Fruit fly (Drosophila melanogaster) whole organism, embryonic: ENCODE results near the gene CG42824.

Experiments used
- CG10209 ChIP-seq: fragments of 200-800 bp; sonication (Bioruptor generic); optimal IDR thresholded peaks from 3 replicates; lab custom pipeline; 2017; ENCODE audit warnings: missing biosample characterization, mild to moderate bottlenecking, missing genetic modification characterization, missing genetic modification reagents
- CG10366 ChIP-seq: fragments of 200-800 bp; sonication (Bioruptor generic); IDR thresholded peaks from 2 replicates; pipeline ENCODE4 v1.3.6; 2022; ENCODE audit warnings: missing biosample characterization, missing genetic modification characterization
- CG10565 ChIP-seq: fragments of 200-800 bp; sonication (Bioruptor generic); optimal IDR thresholded peaks from 3 replicates; lab custom pipeline; 2016; ENCODE audit warnings: missing biosample characterization, mild to moderate bottlenecking, missing genetic modification characterization
- CG10979 ChIP-seq: fragments of 200-800 bp; sonication (Bioruptor generic); optimal IDR thresholded peaks from 2 replicates; lab custom pipeline; 2018; ENCODE audit warnings: missing biosample characterization, mild to moderate bottlenecking, missing genetic modification characterization, moderate library complexity
- CG12769 ChIP-seq: fragments of 200-800 bp; sonication (Bioruptor generic); optimal IDR thresholded peaks from 2 replicates; lab custom pipeline; 2019; ENCODE audit warnings: missing biosample characterization, mild to moderate bottlenecking, missing genetic modification characterization, moderate library complexity
- CG13296 ChIP-seq: fragments of 200-800 bp; sonication (Bioruptor generic); optimal IDR thresholded peaks from 3 replicates; lab custom pipeline; 2018; ENCODE audit warnings: missing biosample characterization, mild to moderate bottlenecking, missing genetic modification characterization
- CG14710 ChIP-seq: fragments of 200-800 bp; sonication (Bioruptor generic); optimal IDR thresholded peaks from 3 replicates; lab custom pipeline; 2019; ENCODE audit warnings: missing biosample characterization, mild to moderate bottlenecking, missing genetic modification characterization, moderate library complexity
- CG16813 ChIP-seq: fragments of 200-800 bp; sonication (Bioruptor generic); IDR thresholded peaks from 3 replicates; pipeline ENCODE4 v1.3.6; 2022; ENCODE audit warnings: missing biosample characterization, missing genetic modification characterization; ENCODE audit not compliant: partially characterized antibody
- CG1832 ChIP-seq: fragments of 200-800 bp; sonication (Bioruptor generic); optimal IDR thresholded peaks from 2 replicates; lab custom pipeline; 2017; ENCODE audit warnings: missing biosample characterization, mild to moderate bottlenecking, missing genetic modification characterization, inconsistent platforms
- CG2116 ChIP-seq: fragments of 200-800 bp; sonication (Bioruptor generic); optimal IDR thresholded peaks from 3 replicates; lab custom pipeline; 2018; ENCODE audit warnings: missing biosample characterization, mild to moderate bottlenecking, missing genetic modification characterization
- CG30403 ChIP-seq: fragments of 200-800 bp; sonication (Bioruptor generic); optimal IDR thresholded peaks from 3 replicates; lab custom pipeline; 2016; ENCODE audit warnings: missing biosample characterization, missing genetic modification characterization
- CG3281 ChIP-seq: fragments of 200-800 bp; sonication (Bioruptor generic); optimal IDR thresholded peaks from 3 replicates; lab custom pipeline; 2017; ENCODE audit warnings: missing biosample characterization, mild to moderate bottlenecking, missing genetic modification characterization
- CG7556 ChIP-seq: fragments of 200-800 bp; sonication (Bioruptor generic); optimal IDR thresholded peaks from 2 replicates; lab custom pipeline; 2017; ENCODE audit warnings: missing biosample characterization, mild to moderate bottlenecking, missing genetic modification characterization
- CG8944 ChIP-seq: fragments of 200-800 bp; sonication (Bioruptor generic); optimal IDR thresholded peaks from 3 replicates; lab custom pipeline; 2016; ENCODE audit warnings: missing biosample characterization, missing genetic modification characterization
- CkIIα-i1 ChIP-seq: fragments of 200-800 bp; sonication (Bioruptor generic); IDR thresholded peaks from 2 replicates; pipeline ENCODE4 v1.3.6; 2022; ENCODE audit warnings: missing biosample characterization, missing genetic modification characterization
- Deaf1 ChIP-seq: fragments of 200-800 bp; optimal IDR thresholded peaks from 3 replicates; lab custom pipeline; 2019; ENCODE audit warnings: missing biosample characterization, mild to moderate bottlenecking, missing genetic modification characterization, moderate library complexity
- Fer3 ChIP-seq: fragments of 200-800 bp; sonication (Bioruptor generic); optimal IDR thresholded peaks from 2 replicates; lab custom pipeline; 2018; ENCODE audit warnings: missing biosample characterization, mild to moderate bottlenecking, missing genetic modification characterization, moderate library complexity
- H2.0 ChIP-seq: fragments of 200-800 bp; sonication (Bioruptor generic); IDR thresholded peaks from 2 replicates; pipeline ENCODE4 v1.3.6; 2022; ENCODE audit warnings: missing biosample characterization, missing genetic modification characterization
- HLH54F ChIP-seq: fragments of 200-800 bp; sonication (Bioruptor generic); optimal IDR thresholded peaks from 3 replicates; lab custom pipeline; 2016; ENCODE audit warnings: missing biosample characterization, missing genetic modification characterization
- Sox100B ChIP-seq: fragments of 200-800 bp; sonication (Bioruptor generic); optimal IDR thresholded peaks from 3 replicates; lab custom pipeline; 2018; ENCODE audit warnings: missing biosample characterization, mild to moderate bottlenecking, missing genetic modification characterization
- Ssrp ChIP-seq: fragments of 200-800 bp; sonication (Bioruptor generic); optimal IDR thresholded peaks from 2 replicates; lab custom pipeline; 2018; ENCODE audit warnings: missing biosample characterization, mild to moderate bottlenecking, missing genetic modification characterization, moderate library complexity
- crc ChIP-seq: fragments of 200-800 bp; sonication (Bioruptor generic); optimal IDR thresholded peaks from 2 replicates; lab custom pipeline; 2016; ENCODE audit warnings: missing biosample characterization, missing genetic modification characterization
- crol ChIP-seq: fragments of 200-800 bp; sonication (Bioruptor generic); IDR thresholded peaks from 2 replicates; pipeline ENCODE4 v1.3.6; 2022; ENCODE audit warnings: missing biosample characterization, missing genetic modification characterization
- dmrt99B ChIP-seq: fragments of 200-800 bp; sonication (Bioruptor generic); optimal IDR thresholded peaks from 2 replicates; lab custom pipeline; 2018; ENCODE audit warnings: missing biosample characterization, mild to moderate bottlenecking, missing genetic modification characterization, moderate library complexity
- gfzf ChIP-seq: fragments of 200-800 bp; sonication (Bioruptor generic); optimal IDR thresholded peaks from 2 replicates; lab custom pipeline; 2016; ENCODE audit warnings: missing biosample characterization, mild to moderate bottlenecking, missing genetic modification characterization, moderate library complexity
- gro ChIP-seq: fragments of 200-800 bp; sonication (Bioruptor generic); optimal IDR thresholded peaks from 2 replicates; lab custom pipeline; 2016; ENCODE audit warnings: missing biosample characterization, missing genetic modification characterization
- ham ChIP-seq: fragments of 200-800 bp; sonication (Bioruptor generic); IDR thresholded peaks from 2 replicates; pipeline ENCODE4 v1.3.6; 2022; ENCODE audit warnings: missing biosample characterization, missing genetic modification characterization
- kay ChIP-seq: fragments of 200-800 bp; sonication (Bioruptor generic); optimal IDR thresholded peaks from 2 replicates; lab custom pipeline; 2016; ENCODE audit warnings: missing biosample characterization, missing genetic modification characterization
- lov ChIP-seq, 2 experiments: fragments of 200-800 bp in 1 of 2; fragments of >200 bp in 1 of 2; sonication (Bioruptor generic) in 1 of 2; IDR thresholded peaks in 1 of 2; optimal IDR thresholded peaks in 1 of 2; 2 replicates in 1 of 2; 3 replicates in 1 of 2; pipeline versions ENCODE4 v1.3.6 to Lab custom; 2017 to 2022; ENCODE audit warnings: missing biosample characterization in 1 of 2, missing genetic modification characterization in 1 of 2
- odd ChIP-seq: fragments of 200-800 bp; sonication (Bioruptor generic); optimal IDR thresholded peaks from 2 replicates; lab custom pipeline; 2017; ENCODE audit warnings: missing biosample characterization, mild to moderate bottlenecking, missing genetic modification characterization
- pan ChIP-seq, 4 experiments: fragments of >200 bp in 3 of 4; fragments of 200-800 bp in 1 of 4; sonication (Bioruptor generic) in 1 of 4; optimal IDR thresholded peaks in 3 of 4; IDR thresholded peaks in 1 of 4; 2 replicates each; pipeline versions ENCODE4 v1.3.6 to Lab custom; 2017 to 2022; ENCODE audit warnings: missing biosample characterization in 2 of 4, missing genetic modification characterization in 2 of 4, mixed read lengths in 1 of 4
- phol ChIP-seq: fragments of 200-800 bp; sonication (Bioruptor generic); optimal IDR thresholded peaks from 3 replicates; lab custom pipeline; 2018; ENCODE audit warnings: missing biosample characterization, mild to moderate bottlenecking, missing genetic modification characterization, moderate library complexity
- pnt ChIP-seq: fragments of 200-800 bp; sonication (Bioruptor generic); optimal IDR thresholded peaks from 3 replicates; lab custom pipeline; 2016; ENCODE audit warnings: missing biosample characterization, missing genetic modification characterization
- prd ChIP-seq, 3 experiments: fragments of >200 bp in 2 of 3; fragments of 200-800 bp in 1 of 3; sonication (Bioruptor generic) in 1 of 3; optimal IDR thresholded peaks in 2 of 3; IDR thresholded peaks in 1 of 3; 2 replicates in 2 of 3; 3 replicates in 1 of 3; pipeline versions ENCODE4 v1.3.6 to Lab custom; 2017 to 2022; ENCODE audit warnings: missing biosample characterization in 1 of 3, missing genetic modification characterization in 1 of 3
- pum ChIP-seq: fragments of 200-800 bp; sonication (Bioruptor generic); optimal IDR thresholded peaks from 2 replicates; lab custom pipeline; 2016; ENCODE audit warnings: missing biosample characterization, missing genetic modification characterization
- salm ChIP-seq: fragments of 200-800 bp; sonication (Bioruptor generic); optimal IDR thresholded peaks from 2 replicates; lab custom pipeline; 2018; ENCODE audit warnings: missing biosample characterization, mild to moderate bottlenecking, missing genetic modification characterization
- schlank ChIP-seq: fragments of 200-800 bp; sonication (Bioruptor generic); optimal IDR thresholded peaks from 2 replicates; lab custom pipeline; 2018; ENCODE audit warnings: missing biosample characterization, mild to moderate bottlenecking, missing genetic modification characterization
- sr ChIP-seq: fragments of 200-800 bp; sonication (Bioruptor generic); IDR thresholded peaks from 3 replicates; pipeline ENCODE4 v1.3.6; 2022; ENCODE audit warnings: missing biosample characterization, missing genetic modification characterization
- tgo ChIP-seq: fragments of 200-800 bp; sonication (Bioruptor generic); IDR thresholded peaks from 3 replicates; pipeline ENCODE4 v1.3.6; 2022; ENCODE audit warnings: missing biosample characterization, missing genetic modification characterization
- tx ChIP-seq: fragments of 200-800 bp; sonication (Bioruptor generic); optimal IDR thresholded peaks from 2 replicates; lab custom pipeline; 2016; ENCODE audit warnings: missing biosample characterization, missing genetic modification characterization

CG42824 gene

DNA sequence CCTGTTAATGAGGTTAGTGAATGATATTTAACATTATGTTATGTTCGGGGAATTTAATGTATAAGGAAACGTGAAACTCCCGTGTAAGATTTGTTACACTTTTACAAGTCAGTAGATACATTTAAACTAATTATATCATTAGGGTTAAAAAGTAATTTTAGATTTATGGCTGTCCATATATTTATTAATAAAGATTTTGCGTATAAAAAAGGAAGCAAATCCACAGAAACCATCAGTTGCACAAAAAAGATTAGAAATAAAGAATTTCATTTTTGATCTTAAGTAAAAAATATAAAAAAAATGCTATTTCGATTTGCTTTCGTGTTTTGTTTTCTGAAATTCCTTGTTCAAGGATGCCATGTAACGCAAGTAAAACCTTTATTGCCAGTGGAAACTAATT lies 14.0 kb upstream of the CG42824 start, which contains the start of gene CG42835:
CG42835 (plus strand) TSS at position 301 of the 400 bp plus-strand sequence.
- TF ChIP-seq dmrt99B (tag; lab: Kevin White, UChicago): no peak
- no peak for TF ChIP-seq CG3281 (GFP tag; lab: Kevin White, UChicago)
- no peak for TF ChIP-seq Fer3 (tag; lab: Kevin White, UChicago)
- TF ChIP-seq HLH54F: no peak
- TF ChIP-seq CG10209 (GFP tag; lab: Kevin White, UChicago): no peak
- no peak for TF ChIP-seq pan (optimal IDR thresholded peaks at IDR 0.05; lab: Kevin White, UChicago)
- TF ChIP-seq pan (GFP tag; optimal IDR thresholded peaks at IDR 0.05 in 1 of 2, IDR thresholded peaks at IDR 0.05 in 1 of 2): no peak
- no peak for TF ChIP-seq pum (GFP tag; lab: Kevin White, UChicago)
- TF ChIP-seq ham (GFP tag; lab: Robert Waterston, UW): no peak
- no peak for TF ChIP-seq gro (GFP tag; lab: Kevin White, UChicago)
- no peak for TF ChIP-seq kay (GFP tag; lab: Kevin White, UChicago)
- no peak for TF ChIP-seq odd
- TF ChIP-seq gfzf (GFP tag; lab: Kevin White, UChicago): no peak
- TF ChIP-seq Sox100B (GFP tag; lab: Kevin White, UChicago): no peak
- TF ChIP-seq CG12769 (tag; lab: Kevin White, UChicago): no peak
- no peak for TF ChIP-seq CG10366
- TF ChIP-seq Ssrp (tag; lab: Kevin White, UChicago): no peak

DNA sequence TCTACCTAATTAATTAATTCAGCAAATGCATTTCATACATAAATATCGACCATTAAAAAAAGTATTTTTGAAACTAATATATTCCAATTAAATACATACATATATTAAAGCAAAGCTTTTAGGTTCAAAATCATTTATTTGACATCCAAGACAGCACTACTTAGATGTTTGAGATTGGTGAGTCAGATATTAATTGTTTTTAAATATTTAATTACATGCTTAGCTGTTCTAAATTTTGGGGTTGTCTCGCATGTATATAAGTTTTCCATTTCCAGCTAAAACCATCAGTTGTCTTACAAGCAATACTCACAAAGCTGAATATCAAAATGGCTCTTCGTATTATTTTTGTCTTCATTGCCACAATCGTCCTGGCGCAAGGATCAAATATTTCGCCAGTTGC lies 12.1 kb upstream of the CG42824 start, which contains the start of gene CG42834:
CG42834 (plus strand) TSS at position 301 of the 400 bp plus-strand sequence.
- TF ChIP-seq tgo: no peak
- TF ChIP-seq CG16813 (GFP tag; lab: Robert Waterston, UW): no peak
- TF ChIP-seq Fer3 (tag; lab: Kevin White, UChicago): no peak
- no peak for TF ChIP-seq tx
- no peak for TF ChIP-seq sr (GFP tag; lab: Robert Waterston, UW)
- TF ChIP-seq CG13296 (GFP tag; lab: Kevin White, UChicago): no peak
- TF ChIP-seq CkIIα-i1 (GFP tag; lab: Robert Waterston, UW): no peak
- TF ChIP-seq phol (tag; lab: Kevin White, UChicago): no peak
- TF ChIP-seq salm (tag; lab: Kevin White, UChicago): no peak
- TF ChIP-seq CG7556 (GFP tag; lab: Kevin White, UChicago): no peak
- no peak for TF ChIP-seq H2.0 (GFP tag; lab: Robert Waterston, UW)
- no peak for TF ChIP-seq crol (GFP tag; lab: Robert Waterston, UW)
- no peak for TF ChIP-seq pnt (GFP tag; lab: Kevin White, UChicago)
- TF ChIP-seq CG10565: no peak
- no peak for TF ChIP-seq crc (GFP tag; lab: Kevin White, UChicago)

DNA sequence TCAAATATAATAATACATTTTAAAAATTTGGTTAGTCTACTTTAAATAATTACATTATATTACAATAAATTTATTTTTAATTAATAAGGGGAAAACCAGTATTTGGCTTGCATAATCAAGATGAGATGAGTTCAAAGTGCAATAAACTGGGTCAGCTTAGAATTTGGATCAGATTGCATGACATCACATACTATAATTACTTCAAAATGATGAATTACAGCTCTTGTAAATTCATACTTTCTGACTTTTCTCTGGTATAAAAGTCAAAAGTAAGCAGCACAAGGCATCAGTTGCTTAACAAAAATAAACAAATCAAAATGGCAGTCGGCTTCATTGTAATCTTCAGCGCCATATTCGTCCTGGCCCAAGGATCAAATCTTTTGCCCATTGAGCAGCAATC lies 10.9 kb upstream of the CG42824 start, which contains the start of gene CG33333:
CG33333 (plus strand) TSS at position 301 of the 400 bp plus-strand sequence.
- TF ChIP-seq CG2116 (GFP tag; lab: Kevin White, UChicago) (no peak), CG14710 (tag; lab: Kevin White, UChicago) (no peak), CG10979 (tag; lab: Kevin White, UChicago) (no peak), lov (optimal IDR thresholded peaks at IDR 0.05; lab: Kevin White, UChicago) (no peak), lov (GFP tag; IDR thresholded peaks at IDR 0.05; lab: Robert Waterston, UW) (no peak), CG30403 (GFP tag; lab: Kevin White, UChicago) (no peak), prd (optimal IDR thresholded peaks at IDR 0.05; lab: Kevin White, UChicago) (no peak), prd (GFP tag; IDR thresholded peaks at IDR 0.05; lab: Robert Waterston, UW) (no peak), schlank (no peak), Deaf1 (tag; lab: Kevin White, UChicago) (no peak), Ssrp (tag; lab: Kevin White, UChicago) (no peak), CG1832 (no peak), CG8944 (GFP tag; lab: Kevin White, UChicago) (no peak)
